Fruit fly (Drosophila melanogaster) whole organism, larva: ENCODE results near the gene CG13634.

Source experiments
- noc ChIP-seq: fragments of 200-800 bp; sonication (Bioruptor generic); optimal IDR thresholded peaks from 3 replicates; lab custom pipeline; 2019; ENCODE audit warnings: missing biosample characterization, mild to moderate bottlenecking, missing genetic modification characterization, moderate library complexity

The CG13634 gene

DNA sequence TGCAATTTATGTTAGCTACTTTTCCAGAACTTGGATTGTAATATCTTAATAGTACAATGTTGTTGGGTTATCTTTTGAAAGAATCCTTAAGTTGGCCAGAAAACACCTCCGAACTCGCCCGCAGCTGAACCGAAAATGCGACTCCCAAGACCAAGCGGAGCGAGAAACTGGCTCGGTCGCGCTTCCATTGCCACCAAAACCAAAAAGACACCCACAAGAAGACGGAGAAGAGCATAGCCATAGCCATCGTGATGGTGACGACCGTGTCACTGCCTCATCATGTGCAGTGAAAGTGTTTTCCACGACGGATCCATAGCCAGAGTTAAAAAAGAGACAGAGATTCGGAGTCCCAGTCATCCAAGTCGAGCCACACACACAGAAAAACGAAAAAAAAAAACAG is at the start of gene CG13634:
Gene CG13634 (minus strand): TSS at position 101 of the 400 bp plus-strand sequence.
- TF ChIP-seq noc (tag; lab: Kevin White, UChicago), result no peak

DNA sequence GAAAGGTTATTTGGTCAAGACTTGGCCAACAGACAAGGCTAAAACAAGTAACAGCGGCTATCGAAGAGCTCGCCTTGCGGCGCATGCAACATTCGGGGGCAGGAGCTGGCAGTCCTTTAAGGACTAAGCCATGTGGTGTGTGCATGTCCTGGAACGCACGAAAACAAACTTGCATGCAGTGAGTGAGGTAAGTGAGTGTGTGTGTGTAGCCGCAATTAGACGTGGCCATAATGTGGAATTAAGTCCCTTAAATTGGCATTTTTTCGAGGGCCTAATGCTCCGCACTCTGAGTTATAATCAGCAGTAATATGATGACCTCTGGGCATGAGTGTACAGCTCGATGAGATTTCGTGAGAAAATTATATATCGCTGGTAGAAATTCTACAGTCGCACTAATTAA is 43.7 kb upstream of the CG13634 start, which contains the start of gene sosie:
Gene sosie (plus strand): TSS at position 301 of the 400 bp plus-strand sequence.
- no peak for TF ChIP-seq noc (tag; lab: Kevin White, UChicago)

DNA sequence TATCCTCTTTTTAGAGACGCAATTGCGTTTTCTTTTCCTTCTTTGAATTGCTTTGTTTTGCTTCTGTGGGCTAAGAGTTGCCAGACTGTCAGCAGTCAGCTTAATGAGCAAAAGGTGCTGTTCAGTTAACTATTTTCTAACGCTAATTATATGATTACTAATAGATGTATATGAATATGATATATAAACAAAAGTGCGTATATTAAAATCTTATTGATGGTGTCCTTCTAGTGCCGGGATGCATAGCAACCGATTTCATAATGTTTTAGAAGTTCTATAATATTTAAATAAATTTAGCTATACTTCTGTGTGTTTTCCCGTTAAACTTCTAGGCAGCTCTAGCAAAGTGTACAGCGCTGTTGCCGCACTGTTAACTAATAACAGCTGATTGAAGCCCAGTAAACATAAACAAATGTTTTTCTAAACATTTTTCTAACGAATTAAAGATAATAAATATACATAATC is 40.0 kb upstream of the CG13634 start, which contains the start of the genes Kaz and CG43273:
Gene Kaz (minus strand): TSS at position 73 of the 465 bp plus-strand sequence.
Gene CG43273 (plus strand): TSS at position 415 of the 465 bp plus-strand sequence.
- TF ChIP-seq noc (tag; lab: Kevin White, UChicago), result no peak

DNA sequence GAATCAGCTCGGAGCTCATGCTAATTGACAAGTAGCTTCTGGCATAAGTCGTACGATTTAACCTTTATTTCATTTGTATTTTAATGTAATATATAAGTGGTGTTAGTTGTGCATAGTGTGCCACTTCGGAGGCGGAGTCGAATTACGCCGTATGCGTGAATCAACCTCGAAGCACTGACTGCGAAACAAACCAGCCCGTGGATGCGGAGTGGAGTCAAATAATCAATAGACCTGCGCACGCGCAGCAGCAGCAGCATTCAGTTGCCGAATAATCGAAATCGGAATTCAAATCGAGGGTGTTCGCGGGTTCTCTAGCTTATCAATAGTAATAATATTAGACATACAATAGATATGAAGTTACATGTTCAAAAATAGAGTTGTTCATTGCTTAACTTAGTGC is 38.3 kb upstream of the CG13634 start, which contains the start of gene RabX4:
Gene RabX4 (minus strand): TSS at position 176 of the 400 bp plus-strand sequence.
- no peak for TF ChIP-seq noc (tag; lab: Kevin White, UChicago)

DNA sequence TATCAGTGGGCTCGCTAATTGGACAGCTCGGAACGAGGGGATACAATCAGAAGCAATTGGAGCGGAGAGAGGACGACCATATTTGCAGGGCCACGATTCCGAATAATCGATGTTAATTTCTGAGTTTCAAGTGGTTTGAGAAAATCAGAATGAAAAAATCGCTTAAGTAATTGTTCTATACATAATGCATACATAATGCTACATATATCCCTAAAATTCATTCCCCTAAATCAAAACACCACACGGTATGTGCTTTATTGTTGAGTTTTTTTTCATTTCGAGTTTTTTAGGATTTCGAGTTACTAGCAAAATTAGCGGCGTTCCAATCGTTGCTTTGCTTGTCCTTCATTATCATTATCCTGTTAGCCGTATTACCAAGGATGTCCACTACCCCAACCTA is 35.6 kb upstream of the CG13634 start, which contains the start of gene niki:
Gene niki (minus strand): TSS at position 101 of the 400 bp plus-strand sequence.
- TF ChIP-seq noc (tag; lab: Kevin White, UChicago), result no peak

DNA sequence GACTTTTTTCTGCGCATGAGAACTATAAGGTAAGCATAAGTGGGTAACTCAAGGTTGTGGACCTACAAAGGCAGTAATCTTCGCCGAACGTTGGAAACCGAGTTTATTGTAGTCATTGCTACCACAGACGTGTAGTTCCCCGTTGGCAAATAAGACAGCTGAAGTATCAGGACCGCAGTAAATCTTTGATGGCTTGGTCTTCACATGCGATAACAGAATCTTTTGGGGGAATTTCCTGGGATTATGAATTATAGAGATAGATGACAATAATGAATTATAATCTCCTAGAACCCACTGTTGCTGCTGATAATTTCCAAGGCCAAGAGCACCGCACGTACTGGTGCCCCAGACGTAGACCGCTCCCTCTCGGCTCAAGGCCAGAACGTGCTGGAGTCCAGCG is 33.1 kb upstream of the CG13634 start:
- no peak for TF ChIP-seq noc (tag; lab: Kevin White, UChicago)

DNA sequence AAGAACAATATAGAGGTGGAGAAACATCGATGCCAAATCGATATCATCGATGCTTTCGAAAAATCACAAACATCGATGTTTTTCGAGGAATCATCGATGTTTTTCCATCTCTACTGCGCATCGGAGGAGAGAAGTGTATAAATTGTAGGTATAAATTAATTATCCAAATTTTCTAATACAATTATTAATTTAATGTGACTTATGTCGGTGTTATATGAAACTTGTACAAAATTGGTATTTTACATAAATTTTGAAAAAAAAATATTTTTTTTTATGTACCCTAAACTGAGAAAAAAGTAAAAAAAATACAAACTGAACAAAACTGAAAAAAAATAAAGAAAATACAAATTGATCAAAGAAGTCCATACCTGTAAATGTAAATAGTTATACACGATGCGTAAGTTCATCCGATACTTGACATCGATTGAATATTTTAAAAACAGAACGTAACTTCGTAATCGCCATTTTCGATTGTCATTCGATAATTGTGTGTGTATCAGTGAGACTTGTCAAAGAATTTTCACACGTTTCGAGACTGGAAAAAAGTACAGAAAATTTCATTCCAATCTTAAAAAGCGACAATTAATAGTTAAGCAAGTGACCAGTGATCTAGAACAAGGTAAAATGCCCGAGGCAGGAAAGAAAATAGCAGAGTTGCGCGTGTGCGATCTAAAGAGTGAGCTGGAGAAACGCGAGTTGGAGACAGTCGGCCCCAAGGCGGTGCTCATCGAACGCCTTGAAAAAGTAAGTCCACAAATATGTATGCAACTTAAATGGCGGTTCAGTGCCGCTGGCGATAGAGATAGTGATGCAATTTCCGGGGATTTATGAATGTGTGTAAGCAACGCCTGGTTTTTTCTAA is 27.3 kb upstream of the CG13634 start, which contains the start of the genes CG5808 and Saf-B:
Gene CG5808 (minus strand): TSS at position 15 of the 862 bp plus-strand sequence.
Gene Saf-B (plus strand): TSS at position 472 of the 862 bp plus-strand sequence.
- TF ChIP-seq noc (tag; lab: Kevin White, UChicago), result no peak

DNA sequence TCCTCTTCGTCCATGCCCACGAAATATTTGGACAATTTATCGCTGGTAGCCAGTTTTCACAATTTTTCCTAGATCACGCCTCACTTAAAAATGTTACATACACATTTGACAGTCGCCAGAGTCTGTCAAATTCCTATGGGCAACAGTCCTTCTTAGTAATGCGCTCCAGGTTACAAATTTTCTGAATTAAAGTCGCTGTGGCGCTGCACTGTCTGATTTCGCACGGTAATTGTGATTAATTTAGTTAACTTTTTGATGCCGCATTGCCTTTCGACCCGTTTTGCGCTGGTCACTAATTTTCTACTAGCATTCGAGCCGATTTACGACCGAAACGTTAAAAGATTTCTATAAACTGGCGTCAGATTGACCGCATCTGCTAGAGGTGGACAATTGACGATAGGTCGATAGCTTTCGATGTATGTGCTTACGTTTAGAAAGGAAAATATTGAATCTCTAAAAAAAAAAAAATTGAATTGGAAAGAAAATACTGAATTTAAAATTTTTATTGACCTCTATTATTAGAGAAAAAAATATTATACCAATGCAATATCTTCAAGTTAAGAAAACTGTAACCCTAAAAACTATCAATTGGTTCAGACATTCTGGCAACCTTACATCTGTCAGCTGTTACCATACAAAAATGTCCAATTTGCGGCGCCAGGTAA is 23.8 kb upstream of the CG13634 start, which contains the start of the genes lili and CG34150:
Gene lili (minus strand): TSS at position 376 of the 665 bp plus-strand sequence.
Gene CG34150 (plus strand): TSS at position 626 of the 665 bp plus-strand sequence.
- peak; percentile 57 for TF ChIP-seq noc (tag; lab: Kevin White, UChicago)

DNA sequence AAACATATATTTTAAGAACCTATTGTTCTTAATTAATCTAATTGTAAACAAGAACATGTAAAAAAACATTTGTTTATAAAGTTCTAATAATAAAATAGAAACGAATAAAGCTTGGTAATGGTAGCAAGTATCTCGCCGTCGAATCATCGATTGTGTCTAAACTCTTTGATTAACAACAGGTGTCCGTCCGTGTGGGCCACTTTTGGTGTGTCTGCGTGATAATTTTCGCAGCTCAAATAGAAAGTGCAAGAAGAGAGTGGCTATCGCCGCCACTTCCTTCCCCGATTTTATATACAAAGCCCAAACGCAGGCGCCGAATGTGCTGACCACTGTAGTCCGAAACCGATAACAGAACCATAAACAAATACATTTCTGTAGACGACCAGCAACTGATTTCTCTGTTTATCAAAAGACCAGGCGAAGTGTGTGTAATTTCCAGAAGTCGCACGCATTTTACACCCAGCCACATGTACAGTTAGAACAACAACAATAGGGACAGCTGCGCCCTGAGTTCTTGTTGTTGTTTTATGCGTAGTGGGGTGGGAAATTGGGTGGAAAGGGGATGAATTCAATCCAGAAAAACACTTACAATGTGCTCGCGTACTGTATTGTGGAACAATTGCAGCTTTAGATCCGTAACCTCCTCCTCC is 23.2 kb upstream of the CG13634 start:
- TF ChIP-seq noc (tag; lab: Kevin White, UChicago), result no peak

DNA sequence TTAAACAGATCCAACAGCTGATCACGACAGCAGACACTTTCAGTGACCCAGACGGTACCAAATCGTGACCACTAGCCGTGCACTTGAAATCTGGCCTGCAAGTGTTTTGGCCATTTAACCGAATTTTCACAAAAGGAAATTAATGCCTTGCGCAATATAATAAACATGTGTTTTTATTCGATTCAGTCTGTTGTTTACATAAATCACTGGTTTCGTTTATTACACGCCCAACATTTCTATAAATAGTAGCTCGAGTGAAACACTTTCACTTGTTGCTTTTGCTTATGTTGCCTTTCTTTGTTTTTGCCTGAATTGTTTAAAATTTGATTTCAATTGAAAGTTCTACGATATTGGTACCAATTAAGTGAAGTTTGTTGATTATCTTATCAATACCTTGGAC is 22.5 kb upstream of the CG13634 start:
- TF ChIP-seq noc (tag; lab: Kevin White, UChicago), result no peak

DNA sequence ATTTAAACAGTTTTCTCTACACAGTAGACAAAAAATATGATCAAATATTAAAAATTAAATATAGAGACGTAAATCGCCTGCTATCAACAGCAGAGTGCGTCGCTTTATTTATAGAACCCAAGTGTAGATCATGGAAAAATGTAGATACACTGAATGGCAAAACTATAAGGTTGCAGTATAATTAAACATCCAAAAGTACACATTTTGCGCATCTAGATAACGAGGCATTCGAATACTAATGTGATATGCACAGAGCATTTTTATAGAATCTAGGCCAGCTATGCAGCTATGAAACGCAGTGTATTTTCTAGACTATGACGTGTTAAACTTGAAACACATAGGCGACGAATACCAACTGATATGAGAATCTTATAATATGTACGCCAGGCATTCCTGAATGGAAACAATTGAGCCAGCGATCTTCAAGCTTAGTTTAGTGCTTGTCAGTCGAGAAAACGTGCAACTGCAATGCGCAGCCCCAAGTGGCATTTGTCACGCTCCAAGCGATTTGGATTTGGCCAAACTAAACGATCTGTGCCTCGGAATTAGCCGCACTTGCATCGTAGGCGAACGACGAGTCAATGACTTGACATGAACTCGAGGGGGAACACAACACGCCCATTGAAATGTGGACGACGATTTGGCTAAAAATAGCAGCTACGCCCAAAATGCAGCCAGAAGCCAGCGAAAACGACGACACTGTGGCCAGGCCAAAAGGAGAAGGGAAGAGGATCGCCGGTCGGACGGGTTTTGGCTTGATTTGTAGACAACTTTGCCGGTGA is 21.1 kb upstream of the CG13634 start:
- peak; percentile 96 for TF ChIP-seq noc (tag; lab: Kevin White, UChicago)

DNA sequence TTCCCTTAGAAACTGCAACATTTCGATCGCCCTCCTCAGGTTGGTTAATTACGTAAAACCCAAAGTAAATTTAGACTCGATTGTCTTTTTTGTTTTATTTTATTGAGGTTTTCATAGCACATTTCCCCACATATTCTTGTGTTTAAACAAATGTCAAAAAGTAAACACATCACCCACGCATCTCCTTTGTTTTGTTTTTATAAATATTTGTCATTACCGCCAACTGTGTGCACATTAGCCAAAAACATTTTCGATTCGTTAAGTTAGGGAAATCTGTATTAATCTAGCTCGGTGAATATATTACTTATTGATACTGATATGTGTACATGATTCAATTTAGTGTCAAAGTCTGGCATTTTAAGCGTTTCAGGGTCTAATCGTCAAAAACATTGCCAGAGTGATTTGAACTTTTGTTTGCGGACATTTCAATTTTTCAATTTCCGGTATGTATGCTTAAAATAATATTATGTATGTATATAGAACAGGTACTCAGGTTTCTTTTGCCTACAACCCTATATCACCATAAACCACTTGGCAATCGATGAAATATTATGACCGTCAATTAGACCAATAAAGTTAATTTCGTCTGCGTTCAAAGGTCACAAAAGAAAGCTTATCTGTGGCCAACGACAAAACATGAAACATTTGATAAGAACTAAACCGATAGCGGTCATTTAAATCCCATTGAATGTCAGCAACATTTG is 19.8 kb upstream of the CG13634 start:
- peak; percentile 70 for TF ChIP-seq noc (tag; lab: Kevin White, UChicago)

DNA sequence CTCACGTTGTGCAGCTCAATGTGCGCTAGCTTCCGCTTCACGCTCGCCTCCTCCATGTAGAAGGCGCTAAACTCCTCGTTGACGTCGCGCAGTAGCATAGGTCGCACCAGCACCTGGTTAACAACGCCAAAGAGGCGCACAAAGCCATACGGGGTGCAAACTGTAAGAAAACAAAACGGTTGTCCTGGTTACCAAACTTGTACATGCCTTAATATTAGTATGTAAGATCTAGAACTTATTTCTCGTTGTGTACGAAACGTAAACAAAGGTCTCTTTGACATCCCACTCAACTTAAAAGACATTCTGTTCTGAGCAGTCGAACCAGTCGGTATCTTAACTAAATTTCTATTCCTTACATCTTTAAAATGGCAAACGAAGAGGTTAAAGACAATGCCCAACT is 17.4 kb upstream of the CG13634 start, which contains the start of gene CG6980:
Gene CG6980 (plus strand): TSS at position 301 of the 400 bp plus-strand sequence.
- TF ChIP-seq noc (tag; lab: Kevin White, UChicago), result no peak

DNA sequence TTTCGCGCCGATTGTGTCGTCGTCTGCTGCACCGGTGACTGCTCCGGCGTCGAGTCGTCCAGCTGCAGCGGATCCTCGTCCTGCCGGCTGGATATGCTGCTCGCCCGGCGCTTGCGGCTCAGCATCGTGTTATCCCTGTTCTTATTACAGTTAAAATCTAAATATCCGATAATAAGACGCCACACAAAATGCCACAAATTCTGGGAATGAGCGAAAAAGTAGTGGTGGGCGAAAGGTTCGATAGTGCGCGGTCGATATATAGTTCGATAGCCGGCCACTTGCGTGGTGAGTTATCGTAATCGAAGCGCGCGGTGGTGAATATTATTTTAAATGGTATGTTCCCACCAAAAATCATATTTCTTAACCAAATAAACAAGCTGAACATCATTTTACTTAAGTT is 15.1 kb upstream of the CG13634 start, which contains the start of gene polybromo:
Gene polybromo (minus strand): TSS at position 212 of the 400 bp plus-strand sequence.
- no peak for TF ChIP-seq noc (tag; lab: Kevin White, UChicago)
